Worm (Caenorhabditis elegans) whole organism, L4/young adult: ENCODE measurements around the gene srd-20.
"Not testable (repeated sequence)": the region's sequence is repeated elsewhere in the genome, so short reads cannot be mapped to it uniquely, and the experiment has no call there.

Experiments
- W03F9.2 ChIP-seq: fragments of 150-350 bp; optimal IDR thresholded peaks from 2 replicates; lab custom pipeline; 2014; ENCODE audit warnings: missing biosample characterization, missing genetic modification characterization
- him-1 ChIP-seq: sonication (generic microtip); optimal IDR thresholded peaks from 2 replicates; lab custom pipeline; 2016; ENCODE audit warnings: missing genotype, missing genetic modification reagents, missing genetic modification characterization, missing compliant biosample characterization

DNA sequence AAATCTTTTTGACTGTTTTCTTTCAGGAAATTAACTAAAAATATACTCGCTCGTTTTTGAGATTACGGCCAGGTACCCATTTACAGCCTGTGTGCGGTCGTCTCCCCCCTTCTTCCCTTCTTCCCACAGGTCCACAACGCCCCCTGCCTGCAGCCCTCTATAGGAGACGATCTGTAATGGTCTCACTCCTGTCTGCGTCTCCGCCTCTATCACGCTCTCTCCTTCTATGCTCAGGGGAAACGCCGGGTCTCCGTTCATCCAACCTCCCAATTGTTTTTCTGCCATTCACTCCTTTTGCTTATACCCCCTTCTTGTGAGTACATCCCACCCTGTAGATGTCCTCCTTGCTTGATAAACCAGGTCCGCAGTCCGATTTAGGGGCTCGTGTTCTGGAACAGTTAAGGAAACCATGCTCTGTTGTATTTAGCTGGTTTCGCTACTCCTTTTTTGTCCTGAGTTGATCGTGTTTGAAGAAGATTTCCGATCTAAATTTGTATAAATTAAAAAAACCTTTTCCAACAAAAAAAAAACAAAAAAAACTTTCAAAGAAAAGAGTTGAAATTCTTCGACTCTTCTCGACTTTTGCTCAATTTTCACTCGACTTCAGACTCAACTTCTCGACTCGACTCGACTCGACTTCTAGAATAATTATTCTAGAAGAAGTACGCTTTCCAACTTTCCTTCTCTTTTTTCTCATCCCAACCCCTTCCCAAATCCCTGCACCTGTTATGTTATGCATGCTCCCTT lies 16.8 kb upstream of the srd-20 start, which contains the start of gene F29G9.1:
- TF ChIP-seq W03F9.2, him-1 (tag; lab: Kevin White, UChicago): not testable (repeated sequence)
